Worm (Caenorhabditis elegans): ENCODE data around the gene pals-37.

- TF ChIP-seq pqm-1 (tag; optimal IDR thresholded peaks at IDR 0.05) (no peak), nhr-237 (tag; optimal IDR thresholded peaks at IDR 0.05) (no peak), lsy-2 (tag; optimal IDR thresholded peaks at IDR 0.05) (no peak), pha-4 (GFP tag; IDR thresholded peaks at IDR 0.05) (no peak), pha-4 (tag; optimal IDR thresholded peaks at IDR 0.05) (no peak)
Observed at ce11 chrV:12484585-12484984, 43.3 kb upstream of the pals-37 start, which contains the start of gene srt-39.
